Worm (Caenorhabditis elegans) whole organism, early embryonic: ENCODE data around the gene daf-2.

Experiments
- B0310.2 ChIP-seq: sonication (generic microtip); optimal IDR thresholded peaks from 2 replicates; lab custom pipeline; 2016; ENCODE audit warnings: mild to moderate bottlenecking, missing genetic modification characterization, missing compliant biosample characterization
- ama-1 ChIP-seq: fragments of 150-350 bp; optimal IDR thresholded peaks from 2 replicates; lab custom pipeline; 2014
- tbx-37 ChIP-seq: fragments of 200-800 bp; sonication (Bioruptor generic); conservative IDR thresholded peaks from 2 replicates; pipeline ENCODE4 v1.3.6; 2022; ENCODE audit warnings: missing genetic modification reagents, missing genetic modification characterization, missing compliant biosample characterization

- no peak for TF ChIP-seq ama-1
- no peak for TF ChIP-seq B0310.2 (tag; lab: Kevin White, UChicago)
- no peak for TF ChIP-seq tbx-37 (GFP tag; lab: Robert Waterston, UW)
These were observed 23.4 kb upstream of the daf-2 start, which contains the start of gene H06I04.6 for ce11 chrIII:3063999-3064398.
